Fruit fly (Drosophila melanogaster) whole organism: ENCODE results near the gene CG6163.

Experiments used
- EcR ChIP-seq, 2 experiments: fragments of >200 bp; optimal IDR thresholded peaks; 2 replicates each; lab custom pipeline; 2017; ENCODE audit warnings: missing biosample characterization in 2 of 2, missing genetic modification characterization in 2 of 2, missing genetic modification reagents in 2 of 2
- psq ChIP-seq: fragments of >200 bp; optimal IDR thresholded peaks from 2 replicates; lab custom pipeline; 2017
- usp ChIP-seq: fragments of >200 bp; optimal IDR thresholded peaks from 2 replicates; lab custom pipeline; 2017; ENCODE audit warnings: missing biosample characterization, missing genetic modification characterization, mixed read lengths

DNA sequence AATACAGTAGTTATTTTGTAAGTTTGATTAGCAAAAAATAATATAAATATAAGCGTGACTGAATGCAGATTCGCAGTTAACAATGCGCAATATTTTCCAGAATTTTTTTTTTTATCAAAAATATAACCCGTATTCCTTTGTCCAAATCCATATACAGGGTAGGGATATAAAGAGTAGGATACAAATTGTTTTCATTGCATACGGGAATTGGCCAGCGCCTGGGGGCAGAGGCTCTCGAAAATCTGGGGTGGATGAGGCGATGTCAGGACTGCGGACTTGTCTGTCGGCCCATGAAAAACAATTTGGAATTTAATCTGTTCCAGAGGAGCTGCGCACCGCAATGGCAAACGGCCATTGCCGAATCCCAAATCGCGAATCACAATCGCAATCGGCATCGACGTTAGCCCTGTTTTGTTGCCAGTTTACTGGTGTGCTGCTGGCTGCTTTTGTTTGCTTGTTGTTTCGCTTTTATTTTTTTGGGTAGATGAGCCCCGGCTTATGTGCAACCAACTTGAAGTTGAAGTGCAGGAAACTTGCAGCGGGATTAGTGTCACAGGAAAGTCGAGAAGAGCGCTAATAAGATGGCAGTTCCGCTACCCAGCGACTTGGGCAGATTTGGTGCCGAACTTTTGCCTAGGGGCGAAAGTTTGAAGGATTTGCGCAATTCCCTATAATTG, 18.2 kb upstream of the CG6163 start:
- TF ChIP-seq psq (lab: Kevin White, UChicago) (no peak), EcR (GFP tag; optimal IDR thresholded peaks at IDR 0.05; lab: Kevin White, UChicago) (no peak), usp (GFP tag; lab: Kevin White, UChicago) (no peak)
